Worm (Caenorhabditis elegans): ENCODE data around the gene lgc-40.

DNA sequence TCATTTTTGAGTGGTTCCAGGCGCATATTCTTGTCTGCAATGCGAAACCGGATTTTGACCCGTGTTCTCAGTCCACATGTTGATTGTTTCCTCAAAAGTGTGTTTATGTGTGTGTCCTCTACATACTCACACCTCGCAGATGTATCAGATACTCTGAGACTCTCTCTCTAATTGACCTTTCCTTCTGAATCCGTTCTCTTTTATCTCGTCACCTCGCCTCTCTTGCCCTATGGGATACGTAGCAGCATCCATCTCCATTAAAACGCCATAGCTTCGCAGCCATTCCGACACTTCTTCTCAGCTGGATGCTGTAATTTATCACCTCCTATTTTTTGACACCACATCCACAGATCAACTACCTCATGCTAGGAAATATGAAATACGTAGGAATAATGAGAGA is 29.4 kb upstream of the lgc-40 start:
- TF ChIP-seq F13C5.2 (tag; optimal IDR thresholded peaks at IDR 0.05): no peak
- no peak for TF ChIP-seq ama-1 (optimal IDR thresholded peaks at IDR 0.05)
